Worm (Caenorhabditis elegans): Measurements from ENCODE around the gene idpp-6.

The idpp-6 gene

ce11 chrX:6740983-6741365, 42.0 kb upstream of the idpp-6 start (continued):
- peak; percentile 59 for TF ChIP-seq C16A3.4 (tag; optimal IDR thresholded peaks at IDR 0.05)
- TF ChIP-seq nhr-28 (tag; optimal IDR thresholded peaks at IDR 0.05): no peak
- TF ChIP-seq tlp-1 (tag; optimal IDR thresholded peaks at IDR 0.05): no peak
- TF ChIP-seq blmp-1 (tag; optimal IDR thresholded peaks at IDR 0.05): peak; percentile 43
- TF ChIP-seq grh-1 (GFP tag; IDR thresholded peaks at IDR 0.05): peak; percentile 67
- TF ChIP-seq xbp-1 (tag; optimal IDR thresholded peaks at IDR 0.05): peak; percentile 44
- no peak for TF ChIP-seq egl-27 (tag; optimal IDR thresholded peaks at IDR 0.05)
- TF ChIP-seq swsn-7 (tag; optimal IDR thresholded peaks at IDR 0.05): peak; percentile 47
- TF ChIP-seq skn-1 (tag; optimal IDR thresholded peaks at IDR 0.05): no peak
- TF ChIP-seq elt-3 (tag; optimal IDR thresholded peaks at IDR 0.05): peak in 2 of 6 experiments; percentile 4 to 64
- peak; percentile 4 for TF ChIP-seq C04F5.9 (tag; optimal IDR thresholded peaks at IDR 0.05)
- TF ChIP-seq ceh-88 (GFP tag; IDR thresholded peaks at IDR 0.05): peak; percentile 22; the same call in 1 of the 2 replicates
- TF ChIP-seq ztf-11 (tag; optimal IDR thresholded peaks at IDR 0.05): no peak
- no peak for TF ChIP-seq pqm-1 (tag; optimal IDR thresholded peaks at IDR 0.05)
- TF ChIP-seq nhr-19 (GFP tag; conservative IDR thresholded peaks at IDR 0.05): peak; percentile 90
- peak in 1 of 2 experiments; percentile 73 for TF ChIP-seq lin-35 (GFP tag; optimal IDR thresholded peaks at IDR 0.05)
- peak; percentile 65 for TF ChIP-seq mab-9 (GFP tag; IDR thresholded peaks at IDR 0.05)
- TF ChIP-seq lir-3 (tag; optimal IDR thresholded peaks at IDR 0.05; ENCODE audit: poor library complexity): peak; percentile 80
- no peak for TF ChIP-seq fkh-4 (tag; optimal IDR thresholded peaks at IDR 0.05; ENCODE audit: borderline replicate concordance)
- TF ChIP-seq jun-1 (tag; optimal IDR thresholded peaks at IDR 0.05): no peak
- TF ChIP-seq fos-1 (tag; optimal IDR thresholded peaks at IDR 0.05): no peak
- TF ChIP-seq nhr-237 (tag; optimal IDR thresholded peaks at IDR 0.05): no peak
- TF ChIP-seq hpl-2 (GFP tag; optimal IDR thresholded peaks at IDR 0.05): no peak
- TF ChIP-seq nhr-71 (tag; optimal IDR thresholded peaks at IDR 0.05): peak; percentile 95
- no peak for TF ChIP-seq elt-2 (tag; optimal IDR thresholded peaks at IDR 0.05)
- no peak for TF ChIP-seq F16B12.6 (tag; optimal IDR thresholded peaks at IDR 0.05)
- no peak for TF ChIP-seq dsc-1 (tag; optimal IDR thresholded peaks at IDR 0.05)
- TF ChIP-seq sup-37 (GFP tag; optimal IDR thresholded peaks at IDR 0.05): peak; percentile 58
- TF ChIP-seq ceh-8 (GFP tag; optimal IDR thresholded peaks at IDR 0.05): no peak
- TF ChIP-seq zag-1 (tag; optimal IDR thresholded peaks at IDR 0.05): no peak
- no peak for TF ChIP-seq ets-5 (GFP tag; IDR thresholded peaks at IDR 0.05)
- no peak for TF ChIP-seq unc-30 (tag; optimal IDR thresholded peaks at IDR 0.05)
- TF ChIP-seq isw-1 (GFP tag; IDR thresholded peaks at IDR 0.05): no peak
- TF ChIP-seq sptf-1 (tag; optimal IDR thresholded peaks at IDR 0.05): no peak
- TF ChIP-seq unc-86 (tag; optimal IDR thresholded peaks at IDR 0.05): no peak
- no peak for TF ChIP-seq fkh-8 (tag; optimal IDR thresholded peaks at IDR 0.05)
- no peak for TF ChIP-seq unc-62 (GFP tag; optimal IDR thresholded peaks at IDR 0.05)
- peak; percentile 5 for TF ChIP-seq snpc-4 (tag; optimal IDR thresholded peaks at IDR 0.05)
- no peak for TF ChIP-seq alr-1 (tag; optimal IDR thresholded peaks at IDR 0.05; ENCODE audit: borderline replicate concordance)
- no peak for TF ChIP-seq Y116A8C.19 (tag; optimal IDR thresholded peaks at IDR 0.05; ENCODE audit: borderline replicate concordance)

- TF ChIP-seq rnt-1 (tag; optimal IDR thresholded peaks at IDR 0.05) (peak; percentile 64), snu-23 (GFP tag; optimal IDR thresholded peaks at IDR 0.05) (peak; percentile 45), grh-1 (GFP tag; IDR thresholded peaks at IDR 0.05) (peak; percentile 85), sup-37 (GFP tag; optimal IDR thresholded peaks at IDR 0.05) (no peak), aha-1 (tag; optimal IDR thresholded peaks at IDR 0.05) (peak; percentile 40), mab-9 (GFP tag; IDR thresholded peaks at IDR 0.05) (peak; percentile 57), mep-1 (tag; optimal IDR thresholded peaks at IDR 0.05) (peak; percentile 77), nhr-90 (tag; optimal IDR thresholded peaks at IDR 0.05; ENCODE audit: poor library complexity) (peak; percentile 78), lin-35 (GFP tag; optimal IDR thresholded peaks at IDR 0.05) (peak; percentile 28 to 69), mef-2 (tag; optimal IDR thresholded peaks at IDR 0.05) (no peak), nhr-71 (tag; optimal IDR thresholded peaks at IDR 0.05) (peak; percentile 49), aly-2 (tag; optimal IDR thresholded peaks at IDR 0.05) (no peak), ztf-4 (tag; optimal IDR thresholded peaks at IDR 0.05) (peak; percentile 79), hlh-4 (tag; optimal IDR thresholded peaks at IDR 0.05) (no peak), lir-3 (tag; optimal IDR thresholded peaks at IDR 0.05; ENCODE audit: poor library complexity) (peak; percentile 73), nhr-11 (tag; optimal IDR thresholded peaks at IDR 0.05) (no peak), nhr-84 (tag; optimal IDR thresholded peaks at IDR 0.05) (no peak), ces-1 (GFP tag; optimal IDR thresholded peaks at IDR 0.05) (no peak), nhr-19 (GFP tag; conservative IDR thresholded peaks at IDR 0.05) (peak; percentile 34), dpl-1 (GFP tag; optimal IDR thresholded peaks at IDR 0.05) (peak; percentile 8 to 17 (median 17)), nhr-20 (tag; optimal IDR thresholded peaks at IDR 0.05) (peak; percentile 76)
These were observed 41.4 kb upstream of the idpp-6 start for ce11 chrX:6741532-6741931.
